Worm (Caenorhabditis elegans) whole organism, midembryonic: ENCODE data around the gene B0403.6.

Source experiments
- T22C8.4 ChIP-seq: fragments of 200-800 bp; sonication (Bioruptor generic); IDR thresholded peaks from 2 replicates; pipeline ENCODE4 v1.3.6; 2022; ENCODE audit warnings: missing genetic modification characterization, missing compliant biosample characterization
- cog-1 ChIP-seq: sonication (generic microtip); optimal IDR thresholded peaks from 2 replicates; lab custom pipeline; 2016; ENCODE audit warnings: missing genetic modification characterization, missing compliant biosample characterization
- flt-1 ChIP-seq: fragments of 200-800 bp; sonication (Bioruptor generic); IDR thresholded peaks from 2 replicates; pipeline ENCODE4 v1.3.6; 2022; ENCODE audit warnings: missing genetic modification characterization, missing compliant biosample characterization
- klf-2 ChIP-seq: fragments of 200-800 bp; sonication (Bioruptor generic); conservative IDR thresholded peaks from 2 replicates; pipeline ENCODE4 v1.3.6; 2022; ENCODE audit warnings: missing genetic modification reagents, missing genetic modification characterization, missing compliant biosample characterization
- med-1 ChIP-seq: sonication (generic microtip); optimal IDR thresholded peaks from 2 replicates; lab custom pipeline; 2017; ENCODE audit warnings: missing genetic modification characterization, mild to moderate bottlenecking, missing compliant biosample characterization, antibody characterized with exemption, missing genetic modification reagents; ENCODE audit not compliant: insufficient read depth
- ref-1 ChIP-seq: fragments of 200-800 bp; sonication (Bioruptor generic); conservative IDR thresholded peaks from 2 replicates; pipeline ENCODE4 v1.3.6; 2022; ENCODE audit warnings: missing genetic modification reagents, missing genetic modification characterization, missing compliant biosample characterization
- tab-1 ChIP-seq: fragments of 200-800 bp; sonication (Bioruptor generic); IDR thresholded peaks from 2 replicates; pipeline ENCODE4 v1.3.6; 2022; ENCODE audit warnings: missing genetic modification characterization, missing compliant biosample characterization
- ztf-23 ChIP-seq: fragments of 200-800 bp; sonication (Bioruptor generic); IDR thresholded peaks from 2 replicates; pipeline ENCODE4 v1.3.6; 2022; ENCODE audit warnings: missing genetic modification reagents, missing genetic modification characterization, missing compliant biosample characterization
- ztf-29 ChIP-seq: fragments of 200-800 bp; sonication (Bioruptor generic); IDR thresholded peaks from 2 replicates; pipeline ENCODE4 v1.3.6; 2022; ENCODE audit warnings: missing genetic modification reagents, missing genetic modification characterization, missing compliant biosample characterization

The B0403.6 gene

DNA sequence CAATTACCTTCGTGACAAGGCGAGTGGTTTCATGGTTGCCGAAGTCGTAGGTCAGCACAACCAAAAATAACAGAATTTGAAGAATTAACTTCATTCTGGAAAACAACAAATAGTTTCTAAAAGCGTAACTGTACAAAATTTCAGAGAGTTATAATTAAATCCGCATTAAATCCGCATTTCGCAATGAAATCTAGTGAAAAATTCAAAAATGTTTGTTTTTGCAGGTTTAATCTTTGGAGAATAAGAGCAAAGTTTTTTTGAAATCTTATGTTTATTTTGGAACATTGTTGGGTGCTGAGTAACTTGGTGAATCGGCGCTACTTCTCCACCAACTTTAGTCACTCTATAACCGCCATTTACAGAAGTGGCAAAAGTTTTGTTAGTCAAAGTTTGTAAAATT is 10.8 kb upstream of the B0403.6 start, which contains the start of gene C36B7.4:
C36B7.4 (minus strand) TSS at position 101 of the 400 bp plus-strand sequence.
- TF ChIP-seq tab-1 (GFP tag; lab: Robert Waterston, UW) (no peak), cog-1 (tag; lab: Kevin White, UChicago) (no peak), ref-1 (GFP tag; lab: Robert Waterston, UW) (no peak), ztf-23 (GFP tag; lab: Robert Waterston, UW) (no peak)

DNA sequence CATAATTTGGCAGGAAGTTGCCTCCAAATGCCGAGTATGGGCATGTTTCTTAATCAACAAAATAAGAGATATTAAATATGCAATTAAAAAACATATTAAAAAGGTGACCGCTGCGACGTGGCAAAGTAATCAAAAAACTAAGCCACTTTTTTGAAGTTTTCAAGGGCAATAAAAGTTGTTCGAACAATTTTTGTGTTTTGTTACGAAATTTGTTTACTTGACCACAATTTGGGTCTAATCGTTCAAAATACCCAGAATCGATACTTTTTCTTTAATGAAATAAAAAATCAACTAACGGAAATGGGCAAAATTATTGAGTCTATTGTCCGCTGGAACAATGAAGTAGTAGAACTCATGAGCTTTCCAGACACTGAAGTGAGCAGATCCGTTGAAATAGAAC is 9.9 kb upstream of the B0403.6 start, which contains the start of gene Y1B5A.1:
Y1B5A.1 (plus strand) TSS at position 301 of the 400 bp plus-strand sequence.
- TF ChIP-seq T22C8.4 (no peak), ztf-29 (GFP tag; lab: Robert Waterston, UW) (no peak), klf-2 (GFP tag; lab: Robert Waterston, UW) (no peak), ztf-23 (GFP tag; lab: Robert Waterston, UW) (no peak), flt-1 (GFP tag; lab: Robert Waterston, UW) (no peak), med-1 (GFP tag; lab: Kevin White, UChicago) (no peak), ref-1 (GFP tag; lab: Robert Waterston, UW) (no peak), tab-1 (GFP tag; lab: Robert Waterston, UW) (no peak), cog-1 (tag; lab: Kevin White, UChicago) (no peak)

ce11 chrX:7076485-7076884 is 1.3 kb upstream of the B0403.6 start:
- TF ChIP-seq flt-1 (GFP tag; lab: Robert Waterston, UW) (no peak), med-1 (GFP tag; lab: Kevin White, UChicago) (no peak), ztf-29 (GFP tag; lab: Robert Waterston, UW) (no peak), klf-2 (GFP tag; lab: Robert Waterston, UW) (no peak), tab-1 (GFP tag; lab: Robert Waterston, UW) (no peak), ztf-23 (GFP tag; lab: Robert Waterston, UW) (no peak), ref-1 (GFP tag; lab: Robert Waterston, UW) (no peak)

DNA sequence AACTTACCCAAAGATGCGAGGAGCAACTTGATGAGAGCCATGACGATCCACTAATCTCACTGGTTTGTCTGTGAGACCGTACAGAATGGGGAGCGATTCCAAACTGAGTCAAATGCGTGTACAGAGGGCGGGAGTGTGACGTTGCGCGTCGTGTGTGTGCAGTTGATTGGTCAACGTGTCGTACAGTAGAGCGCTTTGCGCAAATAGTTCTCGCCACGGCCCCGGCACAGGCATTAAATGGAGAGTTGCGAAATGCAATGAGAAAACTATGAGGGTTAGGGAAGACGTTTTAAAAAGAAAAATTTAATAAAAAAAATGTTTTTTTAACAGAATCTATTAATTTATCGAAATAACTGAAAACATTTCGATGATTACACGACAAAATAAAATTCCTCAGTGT is 6.8 kb downstream of the B0403.6 start, which contains the start of gene pdi-6:
pdi-6 (minus strand) TSS at position 164 of the 400 bp plus-strand sequence.
- peak; percentile 77 for TF ChIP-seq ztf-23 (GFP tag; lab: Robert Waterston, UW)
- TF ChIP-seq flt-1 (GFP tag; lab: Robert Waterston, UW) = peak; percentile 60
- no peak for TF ChIP-seq tab-1 (GFP tag; lab: Robert Waterston, UW)
- no peak for TF ChIP-seq ztf-29 (GFP tag; lab: Robert Waterston, UW)
- TF ChIP-seq cog-1 (tag; lab: Kevin White, UChicago) = peak; percentile 54
- no peak for TF ChIP-seq med-1 (GFP tag; lab: Kevin White, UChicago)
- peak; percentile 54; the same call in 1 of the 2 replicates for TF ChIP-seq klf-2 (GFP tag; lab: Robert Waterston, UW)
- no peak for TF ChIP-seq ref-1 (GFP tag; lab: Robert Waterston, UW)

DNA sequence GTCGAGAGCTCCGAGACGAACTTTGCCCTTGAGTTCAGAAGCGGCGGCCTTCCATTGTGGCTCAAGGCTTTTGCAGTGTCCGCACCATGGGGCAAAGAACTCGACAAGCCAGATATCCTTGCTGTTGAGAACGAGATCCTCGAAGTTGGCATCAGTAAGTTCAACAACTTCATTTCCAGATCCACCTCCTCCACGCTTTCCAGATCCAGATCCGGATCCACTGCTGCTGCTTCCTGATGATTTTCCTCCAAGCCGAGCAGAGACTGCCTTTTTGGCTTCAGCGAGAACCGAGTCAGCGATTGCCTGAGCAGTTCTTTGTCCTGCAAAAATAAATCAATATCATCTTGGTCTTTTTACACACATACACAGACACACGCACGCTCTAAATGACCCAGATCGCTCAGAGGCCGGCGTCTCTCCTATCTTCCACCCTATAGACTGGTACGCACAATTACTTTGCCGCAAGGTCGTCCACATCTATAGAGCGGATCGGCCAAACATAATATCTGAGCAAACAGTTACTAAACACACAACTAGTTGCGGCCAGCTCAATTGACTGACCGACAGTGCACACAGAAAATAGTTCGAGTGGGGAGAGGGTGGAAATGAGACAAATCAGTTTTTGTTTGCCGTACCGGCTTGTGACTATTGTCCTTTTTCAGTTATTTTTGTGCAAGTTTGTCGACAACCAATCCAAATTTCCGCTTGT is 7.7 kb downstream of the B0403.6 start:
- TF ChIP-seq flt-1 (GFP tag; lab: Robert Waterston, UW) (0 out of 2 replicates have a peak, but pooled peaks have one; percentile 10), cog-1 (tag; lab: Kevin White, UChicago) (no peak)

- TF ChIP-seq klf-2 (GFP tag; lab: Robert Waterston, UW) (no peak), med-1 (GFP tag; lab: Kevin White, UChicago) (no peak), tab-1 (GFP tag; lab: Robert Waterston, UW) (no peak), ref-1 (GFP tag; lab: Robert Waterston, UW) (no peak), ztf-29 (GFP tag; lab: Robert Waterston, UW) (no peak), flt-1 (GFP tag; lab: Robert Waterston, UW) (no peak), T22C8.4 (no peak), cog-1 (tag; lab: Kevin White, UChicago) (no peak), ztf-23 (GFP tag; lab: Robert Waterston, UW) (no peak)
Observed at ce11 chrX:7066003-7066402, 9.1 kb downstream of the B0403.6 start.

DNA sequence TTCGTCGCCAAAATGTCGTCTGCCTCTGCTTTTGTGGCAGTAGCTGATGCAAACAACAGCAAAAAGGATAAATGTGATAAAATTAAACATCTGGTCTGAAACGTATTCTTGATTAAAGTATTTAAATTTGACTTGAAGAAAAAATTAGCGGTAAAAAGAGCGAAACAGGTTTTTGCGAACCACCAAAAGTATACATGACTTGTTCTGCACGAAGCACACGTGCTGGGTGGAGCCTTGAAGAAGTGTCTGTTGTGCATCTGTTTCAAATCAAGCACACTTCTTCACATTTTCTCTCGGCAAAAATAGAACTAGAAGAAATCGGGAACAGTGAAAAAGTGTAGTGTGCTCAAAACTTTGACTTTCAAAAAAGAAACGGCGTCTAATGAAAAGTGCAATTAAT is 11.9 kb downstream of the B0403.6 start, which contains the start of gene B0403.3:
B0403.3 (minus strand) TSS at position 101 of the 400 bp plus-strand sequence.
- no peak for TF ChIP-seq flt-1 (GFP tag; lab: Robert Waterston, UW)
- no peak for TF ChIP-seq klf-2 (GFP tag; lab: Robert Waterston, UW)
- TF ChIP-seq ztf-23 (GFP tag; lab: Robert Waterston, UW) = no peak
- TF ChIP-seq med-1 (GFP tag; lab: Kevin White, UChicago) = no peak
- no peak for TF ChIP-seq ztf-29 (GFP tag; lab: Robert Waterston, UW)
- no peak for TF ChIP-seq cog-1 (tag; lab: Kevin White, UChicago)
- no peak for TF ChIP-seq T22C8.4
- TF ChIP-seq tab-1 (GFP tag; lab: Robert Waterston, UW) = no peak
- no peak for TF ChIP-seq ref-1 (GFP tag; lab: Robert Waterston, UW)

DNA sequence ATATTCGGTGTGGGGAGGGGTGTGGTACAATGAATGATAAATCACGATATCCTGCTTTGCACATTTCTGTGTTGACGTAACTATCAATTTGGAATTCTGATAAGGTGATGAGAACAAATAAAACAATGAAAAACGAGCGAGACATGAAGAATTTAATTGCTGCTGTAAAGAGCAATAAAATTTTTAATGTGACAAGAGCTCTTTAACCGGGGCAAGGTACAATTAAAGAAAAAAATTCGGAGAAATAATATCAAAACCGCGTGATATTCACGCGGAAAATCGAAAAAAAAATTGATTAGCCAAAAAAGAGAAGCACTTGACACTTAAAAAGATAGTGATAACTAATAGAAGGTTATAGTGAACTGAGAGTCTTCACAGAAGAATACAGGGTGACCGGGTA is 13.9 kb downstream of the B0403.6 start:
- TF ChIP-seq med-1 (GFP tag; lab: Kevin White, UChicago) (no peak), tab-1 (GFP tag; lab: Robert Waterston, UW) (no peak), klf-2 (GFP tag; lab: Robert Waterston, UW) (no peak)

DNA sequence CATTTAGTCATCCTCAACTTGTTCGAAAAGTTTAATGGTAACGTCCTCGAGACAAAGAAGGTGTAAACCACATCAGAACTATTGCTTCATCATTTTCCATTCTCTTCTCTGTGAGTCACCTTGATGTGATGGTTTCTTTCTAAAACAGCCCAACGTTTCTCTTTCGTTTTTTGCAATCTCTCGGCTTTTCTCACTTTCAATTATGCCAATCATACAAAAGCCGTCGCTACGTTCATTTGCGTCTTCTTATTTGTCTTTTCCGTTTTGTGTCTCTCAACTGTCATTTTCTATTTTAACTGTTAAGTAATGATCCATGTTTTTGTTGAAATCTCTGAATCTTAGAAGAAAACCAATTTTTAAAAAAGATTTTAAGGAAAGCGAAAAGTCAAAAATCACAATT is 17.8 kb downstream of the B0403.6 start, which contains the start of gene B0403.5:
B0403.5 (plus strand) TSS at position 368 of the 400 bp plus-strand sequence.
- TF ChIP-seq cog-1 (tag; lab: Kevin White, UChicago) (no peak), tab-1 (GFP tag; lab: Robert Waterston, UW) (no peak), klf-2 (GFP tag; lab: Robert Waterston, UW) (no peak), ztf-23 (GFP tag; lab: Robert Waterston, UW) (no peak), T22C8.4 (no peak), ztf-29 (GFP tag; lab: Robert Waterston, UW) (no peak), flt-1 (GFP tag; lab: Robert Waterston, UW) (no peak), med-1 (GFP tag; lab: Kevin White, UChicago) (no peak)
